Fruit fly (Drosophila melanogaster) whole organism, prepupa: ENCODE results near the gene Vago.

Source experiments
- Blimp-1 ChIP-seq: fragments of 200-800 bp; sonication (Bioruptor generic); optimal IDR thresholded peaks from 3 replicates; lab custom pipeline; 2017; ENCODE audit warnings: missing biosample characterization, missing genetic modification characterization, mild to moderate bottlenecking, moderate library complexity, missing genetic modification reagents
- CG10631 ChIP-seq: fragments of 200-800 bp; sonication (Bioruptor generic); optimal IDR thresholded peaks from 2 replicates; lab custom pipeline; 2016; ENCODE audit warnings: missing biosample characterization, missing genetic modification characterization
- CG10669 ChIP-seq: fragments of 200-800 bp; sonication (Bioruptor generic); optimal IDR thresholded peaks from 3 replicates; lab custom pipeline; 2018; ENCODE audit warnings: missing biosample characterization, mild to moderate bottlenecking, missing genetic modification characterization, moderate library complexity
- CG11294 ChIP-seq: fragments of 200-800 bp; sonication (Bioruptor generic); IDR thresholded peaks from 2 replicates; pipeline ENCODE4 v1.3.6; 2022; ENCODE audit warnings: missing biosample characterization, missing genetic modification characterization
- CG11762 ChIP-seq: fragments of 200-800 bp; sonication (Bioruptor generic); optimal IDR thresholded peaks from 3 replicates; lab custom pipeline; 2016; ENCODE audit warnings: missing biosample characterization, missing genetic modification characterization; ENCODE audit not compliant: insufficient read depth
- CG11902 ChIP-seq: fragments of 200-800 bp; sonication (Bioruptor generic); optimal IDR thresholded peaks from 3 replicates; lab custom pipeline; 2016; ENCODE audit warnings: missing biosample characterization, missing genetic modification characterization
- CG15336 ChIP-seq: fragments of 200-800 bp; sonication (Bioruptor generic); IDR thresholded peaks from 2 replicates; pipeline ENCODE4 v1.3.6; 2022; ENCODE audit warnings: missing biosample characterization, missing genetic modification characterization
- CG1621 ChIP-seq: fragments of 200-800 bp; sonication (Bioruptor generic); optimal IDR thresholded peaks from 3 replicates; lab custom pipeline; 2018; ENCODE audit warnings: missing biosample characterization, mild to moderate bottlenecking, missing genetic modification characterization
- CG16779 ChIP-seq: fragments of 200-800 bp; sonication (Bioruptor generic); optimal IDR thresholded peaks from 3 replicates; lab custom pipeline; 2017; ENCODE audit warnings: missing biosample characterization, mild to moderate bottlenecking, missing genetic modification characterization
- CG31627 ChIP-seq: fragments of 200-800 bp; sonication (Bioruptor generic); optimal IDR thresholded peaks from 3 replicates; lab custom pipeline; 2016; ENCODE audit warnings: missing biosample characterization, missing genetic modification characterization
- CG32006 ChIP-seq: fragments of 200-800 bp; sonication (Bioruptor generic); optimal IDR thresholded peaks from 3 replicates; lab custom pipeline; 2017; ENCODE audit warnings: missing biosample characterization, mild to moderate bottlenecking, missing genetic modification characterization
- CG34406 ChIP-seq: fragments of 200-800 bp; sonication (Bioruptor generic); optimal IDR thresholded peaks from 3 replicates; lab custom pipeline; 2016; ENCODE audit warnings: missing biosample characterization, missing genetic modification characterization
- CG3919 ChIP-seq: fragments of 200-800 bp; sonication (Bioruptor generic); optimal IDR thresholded peaks from 3 replicates; lab custom pipeline; 2016; ENCODE audit warnings: missing biosample characterization, missing genetic modification characterization
- CG6276 ChIP-seq: fragments of 200-800 bp; sonication (Bioruptor generic); optimal IDR thresholded peaks from 2 replicates; lab custom pipeline; 2017; ENCODE audit warnings: missing biosample characterization, mild to moderate bottlenecking, missing genetic modification characterization
- CG6808 ChIP-seq: fragments of 200-800 bp; sonication (Bioruptor generic); optimal IDR thresholded peaks from 3 replicates; lab custom pipeline; 2017; ENCODE audit warnings: missing biosample characterization, missing genetic modification characterization, mild to moderate bottlenecking, moderate library complexity, missing genetic modification reagents
- CG6854 ChIP-seq: fragments of 200-800 bp; sonication (Bioruptor generic); optimal IDR thresholded peaks from 2 replicates; lab custom pipeline; 2017; ENCODE audit warnings: missing biosample characterization, mild to moderate bottlenecking, missing genetic modification characterization
- CG7368 ChIP-seq: fragments of 200-800 bp; sonication (Bioruptor generic); optimal IDR thresholded peaks from 3 replicates; lab custom pipeline; 2016; ENCODE audit warnings: missing biosample characterization, missing genetic modification characterization
- CG8119 ChIP-seq: fragments of 200-800 bp; sonication (Bioruptor generic); IDR thresholded peaks from 3 replicates; pipeline ENCODE4 v1.3.6; 2022; ENCODE audit warnings: missing biosample characterization, missing genetic modification characterization
- CG8319 ChIP-seq: fragments of 200-800 bp; sonication (Bioruptor generic); optimal IDR thresholded peaks from 3 replicates; lab custom pipeline; 2016; ENCODE audit warnings: missing biosample characterization, missing genetic modification characterization
- CG8632 ChIP-seq: fragments of 200-800 bp; sonication (Bioruptor generic); optimal IDR thresholded peaks from 3 replicates; lab custom pipeline; 2016; ENCODE audit warnings: missing biosample characterization, missing genetic modification characterization
- CG9139 ChIP-seq: fragments of 200-800 bp; sonication (Bioruptor generic); optimal IDR thresholded peaks from 3 replicates; lab custom pipeline; 2017; ENCODE audit warnings: missing biosample characterization, mild to moderate bottlenecking, missing genetic modification characterization
- Eip75B ChIP-seq: fragments of 200-800 bp; sonication (Bioruptor generic); optimal IDR thresholded peaks from 3 replicates; lab custom pipeline; 2016; ENCODE audit warnings: missing biosample characterization, missing genetic modification characterization
- Eip78C ChIP-seq: fragments of 200-800 bp; sonication (Bioruptor generic); peaks from one replicate; lab custom pipeline; 2016; ENCODE audit warnings: missing biosample characterization, missing genetic modification characterization
- Eip93F ChIP-seq: fragments of 200-800 bp; sonication (Bioruptor generic); optimal IDR thresholded peaks from 2 replicates; lab custom pipeline; 2016; ENCODE audit warnings: missing biosample characterization, mild to moderate bottlenecking, missing genetic modification characterization
- Ets96B ChIP-seq: fragments of 200-800 bp; optimal IDR thresholded peaks from 2 replicates; lab custom pipeline; 2019; ENCODE audit warnings: missing biosample characterization, mild to moderate bottlenecking, missing genetic modification characterization, moderate library complexity
- Gug ChIP-seq: fragments of 200-800 bp; sonication (Bioruptor generic); IDR thresholded peaks from 2 replicates; pipeline ENCODE4 v1.3.6; 2022; ENCODE audit warnings: missing biosample characterization, missing genetic modification characterization
- Hr38 ChIP-seq: sonication (Bioruptor generic); optimal IDR thresholded peaks from 2 replicates; lab custom pipeline; 2016; ENCODE audit warnings: missing biosample characterization, missing genetic modification characterization
- Hr39 ChIP-seq: fragments of 200-800 bp; sonication (Bioruptor generic); optimal IDR thresholded peaks from 2 replicates; lab custom pipeline; 2016; ENCODE audit warnings: missing biosample characterization, missing genetic modification characterization
- Hr4 ChIP-seq: fragments of 200-800 bp; sonication (Bioruptor generic); optimal IDR thresholded peaks from 3 replicates; lab custom pipeline; 2016; ENCODE audit warnings: missing biosample characterization, missing genetic modification characterization
- Lpt ChIP-seq: fragments of 200-800 bp; sonication (Bioruptor generic); optimal IDR thresholded peaks from 3 replicates; lab custom pipeline; 2016; ENCODE audit warnings: missing biosample characterization, missing genetic modification characterization
- Met ChIP-seq: fragments of 200-800 bp; sonication (Bioruptor generic); optimal IDR thresholded peaks from 3 replicates; lab custom pipeline; 2016; ENCODE audit warnings: missing biosample characterization, missing genetic modification characterization
- OdsH ChIP-seq: fragments of 200-800 bp; sonication (Bioruptor generic); optimal IDR thresholded peaks from 3 replicates; lab custom pipeline; 2016; ENCODE audit warnings: missing biosample characterization, missing genetic modification characterization
- Smox ChIP-seq: fragments of 200-800 bp; sonication (Bioruptor generic); optimal IDR thresholded peaks from 3 replicates; lab custom pipeline; 2016; ENCODE audit warnings: missing biosample characterization, missing genetic modification characterization
- Sox102F ChIP-seq: fragments of 200-800 bp; sonication (Bioruptor generic); optimal IDR thresholded peaks from 2 replicates; lab custom pipeline; 2016; ENCODE audit warnings: missing biosample characterization, mild to moderate bottlenecking, missing genetic modification characterization
- Sox14 ChIP-seq: fragments of 200-800 bp; sonication (Bioruptor generic); optimal IDR thresholded peaks from 3 replicates; lab custom pipeline; 2016; ENCODE audit warnings: missing biosample characterization, missing genetic modification characterization
- Sox15 ChIP-seq: fragments of 200-800 bp; sonication (Bioruptor generic); optimal IDR thresholded peaks from 3 replicates; lab custom pipeline; 2016; ENCODE audit warnings: missing biosample characterization, missing genetic modification characterization
- achi ChIP-seq: fragments of 200-800 bp; sonication (Bioruptor generic); optimal IDR thresholded peaks from 3 replicates; lab custom pipeline; 2016; ENCODE audit warnings: missing biosample characterization, missing genetic modification characterization
- acj6 ChIP-seq: fragments of 200-800 bp; sonication (Bioruptor generic); optimal IDR thresholded peaks from 3 replicates; lab custom pipeline; 2016; ENCODE audit warnings: missing biosample characterization, missing genetic modification characterization
- cyc ChIP-seq: fragments of 200-800 bp; sonication (Bioruptor generic); optimal IDR thresholded peaks from 3 replicates; lab custom pipeline; 2016; ENCODE audit warnings: missing biosample characterization, missing genetic modification characterization
- dac ChIP-seq: fragments of 200-800 bp; sonication (Bioruptor generic); optimal IDR thresholded peaks from 2 replicates; lab custom pipeline; 2017; ENCODE audit warnings: missing biosample characterization, mild to moderate bottlenecking, missing genetic modification characterization
- dsx ChIP-seq: fragments of 200-800 bp; optimal IDR thresholded peaks from 3 replicates; lab custom pipeline; 2019; ENCODE audit warnings: missing biosample characterization, mild to moderate bottlenecking, missing genetic modification characterization, moderate library complexity; ENCODE audit not compliant: poor library complexity, severe bottlenecking
- eg ChIP-seq: fragments of 200-800 bp; sonication (Bioruptor generic); IDR thresholded peaks from 3 replicates; pipeline ENCODE4 v1.3.6; 2022; ENCODE audit warnings: missing biosample characterization, missing genetic modification characterization
- esn ChIP-seq: fragments of 200-800 bp; sonication (Bioruptor generic); optimal IDR thresholded peaks from 2 replicates; lab custom pipeline; 2016; ENCODE audit warnings: missing biosample characterization, mild to moderate bottlenecking, missing genetic modification characterization, moderate library complexity
- fd59A ChIP-seq: fragments of 200-800 bp; sonication (Bioruptor generic); optimal IDR thresholded peaks from 2 replicates; lab custom pipeline; 2017; ENCODE audit warnings: missing biosample characterization, mild to moderate bottlenecking, missing genetic modification characterization, missing genetic modification reagents
- net ChIP-seq: fragments of 200-800 bp; sonication (Bioruptor generic); optimal IDR thresholded peaks from 3 replicates; lab custom pipeline; 2016; ENCODE audit warnings: missing biosample characterization, missing genetic modification characterization
- pdm3 ChIP-seq: fragments of 200-800 bp; sonication (Bioruptor generic); optimal IDR thresholded peaks from 3 replicates; lab custom pipeline; 2016; ENCODE audit warnings: missing biosample characterization, missing genetic modification characterization
- salr ChIP-seq, 2 experiments: fragments of 200-800 bp; sonication (Bioruptor generic); optimal IDR thresholded peaks; 3 replicates each; lab custom pipeline; 2016 to 2018; ENCODE audit warnings: missing biosample characterization in 2 of 2, missing genetic modification characterization in 2 of 2, mild to moderate bottlenecking in 1 of 2
- spab ChIP-seq: fragments of 200-800 bp; sonication (Bioruptor generic); optimal IDR thresholded peaks from 2 replicates; lab custom pipeline; 2017; ENCODE audit warnings: missing biosample characterization, mild to moderate bottlenecking, missing genetic modification characterization, missing genetic modification reagents
- ss ChIP-seq, 2 experiments: fragments of 200-800 bp; sonication (Bioruptor generic); optimal IDR thresholded peaks; 2 replicates in 1 of 2; 3 replicates in 1 of 2; lab custom pipeline; 2017 to 2018; ENCODE audit warnings: mild to moderate bottlenecking in 2 of 2, missing biosample characterization in 2 of 2, missing genetic modification characterization in 2 of 2, moderate library complexity in 1 of 2
- svp ChIP-seq: fragments of 200-800 bp; sonication (Bioruptor generic); peaks from one replicate; lab custom pipeline; 2016; ENCODE audit warnings: missing biosample characterization, missing genetic modification characterization
- topi ChIP-seq: fragments of 200-800 bp; sonication (Bioruptor generic); optimal IDR thresholded peaks from 3 replicates; lab custom pipeline; 2016; ENCODE audit warnings: missing biosample characterization, missing genetic modification characterization
- vri ChIP-seq: fragments of 200-800 bp; sonication (Bioruptor generic); optimal IDR thresholded peaks from 3 replicates; lab custom pipeline; 2016; ENCODE audit warnings: missing biosample characterization, mild to moderate bottlenecking, missing genetic modification characterization

Vago gene

dm6 chrX:11088778-11089340, at the start of gene Vago:
TSS of gene Vago (plus strand) at chrX:11089290.
- peak; percentile 61 for TF ChIP-seq svp
- TF ChIP-seq Sox102F: peak; percentile 40
- no peak for TF ChIP-seq ss (GFP tag; optimal IDR thresholded peaks at IDR 0.05; lab: Kevin White, UChicago)
- no peak for TF ChIP-seq CG34406 (GFP tag; lab: Kevin White, UChicago)
- peak; percentile 2 for TF ChIP-seq CG6808 (GFP tag; lab: Kevin White, UChicago)
- no peak for TF ChIP-seq Sox15
- peak; percentile 19 for TF ChIP-seq Hr39
- TF ChIP-seq cyc (GFP tag; lab: Kevin White, UChicago): peak; percentile 8
- peak; percentile 12 for TF ChIP-seq CG10669 (GFP tag; lab: Kevin White, UChicago)
- no peak for TF ChIP-seq spab (GFP tag; lab: Kevin White, UChicago)
- TF ChIP-seq CG16779 (tag; lab: Kevin White, UChicago): no peak
- TF ChIP-seq OdsH (GFP tag; lab: Kevin White, UChicago): no peak
- TF ChIP-seq dsx: no peak
- TF ChIP-seq acj6: no peak
- no peak for TF ChIP-seq Ets96B (tag; lab: Kevin White, UChicago)
- no peak for TF ChIP-seq CG11762 (GFP tag; lab: Kevin White, UChicago)
- TF ChIP-seq dac: no peak
- no peak for TF ChIP-seq eg (GFP tag; lab: Robert Waterston, UW)
- TF ChIP-seq Eip78C: peak; percentile 47
- no peak for TF ChIP-seq CG11294
- no peak for TF ChIP-seq Hr38 (GFP tag; lab: Kevin White, UChicago)
- no peak for TF ChIP-seq Gug (GFP tag; lab: Robert Waterston, UW)
- TF ChIP-seq Hr4 (GFP tag; lab: Kevin White, UChicago): peak; percentile 31
- TF ChIP-seq pdm3: peak; percentile 15
- TF ChIP-seq CG15336: no peak
- TF ChIP-seq achi (GFP tag; lab: Kevin White, UChicago): no peak
- no peak for TF ChIP-seq CG8632 (GFP tag; lab: Kevin White, UChicago)
- no peak for TF ChIP-seq Lpt (GFP tag; lab: Kevin White, UChicago)
- TF ChIP-seq CG6276 (GFP tag; lab: Kevin White, UChicago): peak; percentile 21
- TF ChIP-seq Smox: peak; percentile 7
- no peak for TF ChIP-seq CG6854 (GFP tag; lab: Kevin White, UChicago)
- TF ChIP-seq salr (GFP tag; optimal IDR thresholded peaks at IDR 0.05; lab: Kevin White, UChicago): no peak
- no peak for TF ChIP-seq net (GFP tag; lab: Kevin White, UChicago)
- TF ChIP-seq CG1621: no peak
- TF ChIP-seq topi (GFP tag; lab: Kevin White, UChicago): peak; percentile 35
- TF ChIP-seq CG11902 (GFP tag; lab: Kevin White, UChicago): no peak
- no peak for TF ChIP-seq CG10631
- TF ChIP-seq vri: no peak
- no peak for TF ChIP-seq fd59A (GFP tag; lab: Kevin White, UChicago)
- no peak for TF ChIP-seq CG3919
- peak; percentile 47 for TF ChIP-seq CG32006
- no peak for TF ChIP-seq Blimp-1
- TF ChIP-seq CG8119 (GFP tag; lab: Robert Waterston, UW): no peak
- peak; percentile 38 for TF ChIP-seq Met (GFP tag; lab: Kevin White, UChicago)
- no peak for TF ChIP-seq Eip93F (GFP tag; lab: Kevin White, UChicago)
- no peak for TF ChIP-seq CG31627
- TF ChIP-seq Sox14 (GFP tag; lab: Kevin White, UChicago): no peak
- TF ChIP-seq Eip75B: peak; percentile 2
- TF ChIP-seq CG8319 (GFP tag; lab: Kevin White, UChicago): no peak
- TF ChIP-seq esn (GFP tag; lab: Kevin White, UChicago): peak; percentile 48
- no peak for TF ChIP-seq CG9139 (GFP tag; lab: Kevin White, UChicago)
- no peak for TF ChIP-seq CG7368
